Fruit fly (Drosophila melanogaster): ENCODE data around the gene Ir40a.

The Ir40a gene

dm6 chr2L:22214276-22214675 is at the start of gene Ir40a:
Gene Ir40a, minus strand, starts transcription at chr2L:22214376.
- TF ChIP-seq fru (GFP tag; optimal IDR thresholded peaks at IDR 0.05) (no peak), Dfd (GFP tag; optimal IDR thresholded peaks at IDR 0.05) (no peak), CrebA (GFP tag; optimal IDR thresholded peaks at IDR 0.05; ENCODE audit: borderline replicate concordance) (no peak), ey (GFP tag; optimal IDR thresholded peaks at IDR 0.05) (no peak), GATAd (GFP tag; optimal IDR thresholded peaks at IDR 0.05) (no peak), Rel (GFP tag; optimal IDR thresholded peaks at IDR 0.05) (no peak), Rel (tag; optimal IDR thresholded peaks at IDR 0.05) (no peak), Abd-B (GFP tag; optimal IDR thresholded peaks at IDR 0.05) (no peak), Dif (GFP tag; optimal IDR thresholded peaks at IDR 0.05; ENCODE audit: partially characterized antibody) (no peak), HLH106 (tag; optimal IDR thresholded peaks at IDR 0.05) (no peak), foxo (GFP tag; optimal IDR thresholded peaks at IDR 0.05) (no peak), Mio (GFP tag; optimal IDR thresholded peaks at IDR 0.05) (no peak), Hnf4 (GFP tag; optimal IDR thresholded peaks at IDR 0.05) (no peak), Sp1 (GFP tag; optimal IDR thresholded peaks at IDR 0.05) (no peak), sv (GFP tag; optimal IDR thresholded peaks at IDR 0.05) (no peak), OdsH (GFP tag; optimal IDR thresholded peaks at IDR 0.05) (no peak), dsf (GFP tag; optimal IDR thresholded peaks at IDR 0.05; ENCODE audit: borderline replicate concordance) (no peak), jim (GFP tag; optimal IDR thresholded peaks at IDR 0.05) (no peak), pan (optimal IDR thresholded peaks at IDR 0.05) (no peak)

dm6 chr2L:22261047-22261446 is 46.9 kb upstream of the Ir40a start:
- TF ChIP-seq psq (GFP tag; optimal IDR thresholded peaks at IDR 0.05) (no peak), Rel (GFP tag; optimal IDR thresholded peaks at IDR 0.05) (no peak), Rel (tag; optimal IDR thresholded peaks at IDR 0.05) (no peak), ey (GFP tag; optimal IDR thresholded peaks at IDR 0.05) (no peak), dsf (GFP tag; optimal IDR thresholded peaks at IDR 0.05; ENCODE audit: borderline replicate concordance) (no peak), tai (GFP tag; optimal IDR thresholded peaks at IDR 0.05) (no peak), Dfd (GFP tag; optimal IDR thresholded peaks at IDR 0.05) (no peak), sage (GFP tag; optimal IDR thresholded peaks at IDR 0.05) (no peak), lola (GFP tag; optimal IDR thresholded peaks at IDR 0.05) (no peak), dmrt93B (GFP tag; optimal IDR thresholded peaks at IDR 0.05) (no peak), Vsx2 (GFP tag; optimal IDR thresholded peaks at IDR 0.05; ENCODE audit: partially characterized antibody) (no peak), usp (GFP tag; optimal IDR thresholded peaks at IDR 0.05) (no peak), Abd-B (GFP tag; optimal IDR thresholded peaks at IDR 0.05) (no peak), OdsH (GFP tag; optimal IDR thresholded peaks at IDR 0.05) (no peak), CrebA (GFP tag; optimal IDR thresholded peaks at IDR 0.05; ENCODE audit: borderline replicate concordance) (no peak), pan (optimal IDR thresholded peaks at IDR 0.05) (no peak), Hr78 (GFP tag; optimal IDR thresholded peaks at IDR 0.05) (no peak), dl (GFP tag; optimal IDR thresholded peaks at IDR 0.05; ENCODE audit: insufficient read depth in 1 of 2, partially characterized antibody in 2 of 2) (no peak), Hnf4 (GFP tag; optimal IDR thresholded peaks at IDR 0.05) (no peak), foxo (GFP tag; optimal IDR thresholded peaks at IDR 0.05) (no peak), fru (GFP tag; optimal IDR thresholded peaks at IDR 0.05) (no peak)

- TF ChIP-seq woc (GFP tag; optimal IDR thresholded peaks at IDR 0.05) (peak; percentile 31), Rel (GFP tag; optimal IDR thresholded peaks at IDR 0.05) (no peak), Rel (tag; optimal IDR thresholded peaks at IDR 0.05) (no peak), N (GFP tag; optimal IDR thresholded peaks at IDR 0.05) (peak; percentile 29), Myc (optimal IDR thresholded peaks at IDR 0.05) (peak; percentile 24)
Measured at dm6 chr2L:22249570-22250274, 35.5 kb upstream of the Ir40a start, which contains the start of gene Tif-IA. Gene Tif-IA, plus strand, starts transcription at chr2L:22249876.

dm6 chr2L:22248230-22248629 is 34.1 kb upstream of the Ir40a start:
- TF ChIP-seq Rel (GFP tag; optimal IDR thresholded peaks at IDR 0.05), result no peak
- no peak for TF ChIP-seq Rel (tag; optimal IDR thresholded peaks at IDR 0.05)
- no peak for TF ChIP-seq CG32264 (GFP tag; optimal IDR thresholded peaks at IDR 0.05)
- no peak for TF ChIP-seq Hr83 (GFP tag; optimal IDR thresholded peaks at IDR 0.05; ENCODE audit: poor library complexity, severe bottlenecking)
- TF ChIP-seq GATAd (GFP tag; optimal IDR thresholded peaks at IDR 0.05), result no peak
- TF ChIP-seq Myc (optimal IDR thresholded peaks at IDR 0.05), result no peak
- TF ChIP-seq usp (GFP tag; optimal IDR thresholded peaks at IDR 0.05), result no peak
- no peak for TF ChIP-seq dl (GFP tag; optimal IDR thresholded peaks at IDR 0.05; ENCODE audit: insufficient read depth in 1 of 2, partially characterized antibody in 2 of 2)
- TF ChIP-seq sv (GFP tag; optimal IDR thresholded peaks at IDR 0.05), result no peak
- TF ChIP-seq CrebA (GFP tag; optimal IDR thresholded peaks at IDR 0.05; ENCODE audit: borderline replicate concordance), result no peak
- TF ChIP-seq rgr (GFP tag; optimal IDR thresholded peaks at IDR 0.05), result no peak
